Fruit fly (Drosophila melanogaster): ENCODE measurements around the gene CG15473.

Gene CG15473

dm6 chrX:4609737-4610136 is 44.6 kb downstream of the CG15473 start:
- TF ChIP-seq Eip78C (GFP tag) (peak; percentile 31), fkh (GFP tag; optimal IDR thresholded peaks at IDR 0.05) (peak; percentile 88), net (GFP tag; optimal IDR thresholded peaks at IDR 0.05) (no peak), Sox102F (GFP tag; optimal IDR thresholded peaks at IDR 0.05) (no peak), CG34406 (GFP tag; optimal IDR thresholded peaks at IDR 0.05) (no peak)

dm6 chrX:4606447-4606846 is 47.9 kb downstream of the CG15473 start:
- no peak for TF ChIP-seq svp (GFP tag)
- no peak for TF ChIP-seq Hr39 (GFP tag; optimal IDR thresholded peaks at IDR 0.05)
- TF ChIP-seq Sox15 (GFP tag; optimal IDR thresholded peaks at IDR 0.05), result no peak
- TF ChIP-seq CG10669 (GFP tag; optimal IDR thresholded peaks at IDR 0.05), result no peak
- TF ChIP-seq Ets21C (GFP tag; optimal IDR thresholded peaks at IDR 0.05), result no peak
- TF ChIP-seq Lpt (GFP tag; optimal IDR thresholded peaks at IDR 0.05), result no peak
- TF ChIP-seq fkh (GFP tag; optimal IDR thresholded peaks at IDR 0.05), result peak; percentile 29

- TF ChIP-seq Hr39 (GFP tag; optimal IDR thresholded peaks at IDR 0.05) (no peak), Hr4 (GFP tag; optimal IDR thresholded peaks at IDR 0.05) (no peak), CG6163 (GFP tag; IDR thresholded peaks at IDR 0.05) (no peak), CG16779 (tag; optimal IDR thresholded peaks at IDR 0.05) (no peak), Smox (GFP tag; optimal IDR thresholded peaks at IDR 0.05) (no peak), CG10669 (GFP tag; optimal IDR thresholded peaks at IDR 0.05) (no peak), Eip78C (GFP tag) (no peak), pdm3 (GFP tag; optimal IDR thresholded peaks at IDR 0.05) (no peak), achi (GFP tag; optimal IDR thresholded peaks at IDR 0.05) (no peak), Hr38 (GFP tag; optimal IDR thresholded peaks at IDR 0.05) (no peak)
Observed at dm6 chrX:4605313-4605712, 49.0 kb downstream of the CG15473 start.

DNA sequence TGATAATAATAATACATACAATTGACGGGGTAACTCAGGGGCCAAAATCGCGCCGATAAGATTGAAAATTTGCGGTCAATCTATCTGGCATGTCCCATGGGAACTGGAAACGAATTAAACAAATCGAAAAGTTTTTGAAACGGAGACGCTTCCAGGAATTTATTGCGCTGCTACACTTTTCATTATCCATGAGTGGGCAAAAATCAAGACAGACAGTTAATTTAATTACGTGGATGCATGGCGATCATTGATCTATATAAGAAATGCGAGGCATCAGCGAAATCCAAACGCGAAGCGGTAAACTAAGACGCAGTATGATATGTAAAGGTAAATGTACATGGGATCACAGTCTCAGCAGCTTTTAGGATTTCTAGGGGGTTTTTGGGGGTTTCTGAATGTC is 49.7 kb downstream of the CG15473 start:
- TF ChIP-seq Eip93F (GFP tag; optimal IDR thresholded peaks at IDR 0.05), result no peak
- no peak for TF ChIP-seq Sox14 (GFP tag; optimal IDR thresholded peaks at IDR 0.05)
- no peak for TF ChIP-seq Hr38 (GFP tag; optimal IDR thresholded peaks at IDR 0.05)
- TF ChIP-seq Sox102F (GFP tag; optimal IDR thresholded peaks at IDR 0.05), result no peak
- no peak for TF ChIP-seq pdm3 (GFP tag; optimal IDR thresholded peaks at IDR 0.05)
- no peak for TF ChIP-seq Met (GFP tag; optimal IDR thresholded peaks at IDR 0.05)
- no peak for TF ChIP-seq Ets96B (tag; optimal IDR thresholded peaks at IDR 0.05)
- TF ChIP-seq fkh (GFP tag; optimal IDR thresholded peaks at IDR 0.05), result no peak
- TF ChIP-seq CG3919 (GFP tag; optimal IDR thresholded peaks at IDR 0.05), result no peak
- TF ChIP-seq salr (GFP tag; optimal IDR thresholded peaks at IDR 0.05), result no peak
- no peak for TF ChIP-seq Lpt (GFP tag; optimal IDR thresholded peaks at IDR 0.05)

DNA sequence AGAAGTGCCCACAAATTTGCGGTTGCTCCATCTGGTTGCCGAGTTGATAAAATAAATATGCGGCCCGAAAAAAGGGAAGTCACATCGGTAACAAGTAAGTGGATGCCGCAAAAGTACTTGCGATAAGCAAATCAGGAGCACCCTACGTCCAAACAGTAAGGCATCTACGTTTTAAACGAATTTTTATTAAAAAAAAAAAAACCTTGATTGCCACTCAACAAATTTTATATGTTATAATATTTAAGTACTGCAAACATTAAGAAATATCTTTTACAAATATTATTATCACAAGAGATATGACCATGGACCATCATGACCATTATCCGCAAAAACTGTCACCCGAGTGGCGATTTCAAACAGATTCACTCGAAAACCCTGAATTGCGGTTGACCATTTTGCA is 50.2 kb downstream of the CG15473 start:
- no peak for TF ChIP-seq spab (GFP tag; optimal IDR thresholded peaks at IDR 0.05)
- TF ChIP-seq Met (GFP tag; optimal IDR thresholded peaks at IDR 0.05), result peak; percentile 15
- peak; percentile 79 for TF ChIP-seq svp (GFP tag)
- TF ChIP-seq salr (GFP tag; optimal IDR thresholded peaks at IDR 0.05), result no peak
- no peak for TF ChIP-seq CG8319 (GFP tag; optimal IDR thresholded peaks at IDR 0.05)
- TF ChIP-seq Eip78C (GFP tag), result peak; percentile 58
- TF ChIP-seq fkh (GFP tag; optimal IDR thresholded peaks at IDR 0.05), result no peak
- TF ChIP-seq CG32006 (GFP tag; optimal IDR thresholded peaks at IDR 0.05), result no peak
- no peak for TF ChIP-seq CG6163 (GFP tag; IDR thresholded peaks at IDR 0.05)
- no peak for TF ChIP-seq CG8632 (GFP tag; optimal IDR thresholded peaks at IDR 0.05)
- TF ChIP-seq eg (GFP tag; IDR thresholded peaks at IDR 0.05), result no peak
- no peak for TF ChIP-seq CG10631 (GFP tag; optimal IDR thresholded peaks at IDR 0.05)
- no peak for TF ChIP-seq Hr4 (GFP tag; optimal IDR thresholded peaks at IDR 0.05)
- TF ChIP-seq CG16779 (tag; optimal IDR thresholded peaks at IDR 0.05), result no peak
- no peak for TF ChIP-seq vri (GFP tag; optimal IDR thresholded peaks at IDR 0.05)
- TF ChIP-seq CG3919 (GFP tag; optimal IDR thresholded peaks at IDR 0.05), result no peak
- TF ChIP-seq Blimp-1 (GFP tag; optimal IDR thresholded peaks at IDR 0.05), result no peak
- TF ChIP-seq Hr39 (GFP tag; optimal IDR thresholded peaks at IDR 0.05), result no peak
- TF ChIP-seq esn (GFP tag; optimal IDR thresholded peaks at IDR 0.05), result peak; percentile 26
- no peak for TF ChIP-seq dsx (GFP tag; optimal IDR thresholded peaks at IDR 0.05; ENCODE audit: poor library complexity, severe bottlenecking)
- TF ChIP-seq pdm3 (GFP tag; optimal IDR thresholded peaks at IDR 0.05), result no peak
- no peak for TF ChIP-seq ss (GFP tag; optimal IDR thresholded peaks at IDR 0.05)
- TF ChIP-seq achi (GFP tag; optimal IDR thresholded peaks at IDR 0.05), result no peak
- TF ChIP-seq CG6854 (GFP tag; optimal IDR thresholded peaks at IDR 0.05), result no peak
- TF ChIP-seq CG1621 (tag; optimal IDR thresholded peaks at IDR 0.05), result no peak
- TF ChIP-seq Sox14 (GFP tag; optimal IDR thresholded peaks at IDR 0.05), result no peak
- no peak for TF ChIP-seq CG34406 (GFP tag; optimal IDR thresholded peaks at IDR 0.05)
- no peak for TF ChIP-seq Smox (GFP tag; optimal IDR thresholded peaks at IDR 0.05)
- no peak for TF ChIP-seq net (GFP tag; optimal IDR thresholded peaks at IDR 0.05)
- TF ChIP-seq acj6 (GFP tag; optimal IDR thresholded peaks at IDR 0.05), result no peak
- TF ChIP-seq CG11294 (GFP tag; IDR thresholded peaks at IDR 0.05), result no peak
- TF ChIP-seq topi (GFP tag; optimal IDR thresholded peaks at IDR 0.05), result peak; percentile 7
- TF ChIP-seq OdsH (GFP tag; optimal IDR thresholded peaks at IDR 0.05), result no peak
- TF ChIP-seq Eip75B (GFP tag; optimal IDR thresholded peaks at IDR 0.05), result no peak
